Worm (Caenorhabditis elegans) whole organism, dauer: ENCODE data around the gene fbxa-84.

Source experiments
- unc-62 ChIP-seq: sonication (generic microtip); optimal IDR thresholded peaks from 2 replicates; lab custom pipeline; 2017; ENCODE audit warnings: missing biosample characterization, missing genetic modification reagents, missing genetic modification characterization

Gene fbxa-84

ce11 chrV:15182407-15182806 lies at the start of gene fbxa-84:
fbxa-84 (plus strand) TSS chrV:15182440.
- no peak for TF ChIP-seq unc-62 (GFP tag; lab: Kevin White, UChicago)

- no peak for TF ChIP-seq unc-62 (GFP tag; lab: Kevin White, UChicago)
Observed at ce11 chrV:15133812-15134211, 48.4 kb upstream of the fbxa-84 start.

- TF ChIP-seq unc-62 (GFP tag; lab: Kevin White, UChicago), result no peak
Observed at ce11 chrV:15136772-15137171, 45.5 kb upstream of the fbxa-84 start, which contains the start of gene aipl-1. aipl-1 (minus strand) TSS chrV:15136801.

ce11 chrV:15139811-15140210 lies 42.4 kb upstream of the fbxa-84 start:
- TF ChIP-seq unc-62 (GFP tag; lab: Kevin White, UChicago), result no peak

- no peak for TF ChIP-seq unc-62 (GFP tag; lab: Kevin White, UChicago)
Observed at ce11 chrV:15140247-15140646, 42.0 kb upstream of the fbxa-84 start, which contains the start of gene K08F9.3. K08F9.3 (plus strand) TSS chrV:15140547.

- no peak for TF ChIP-seq unc-62 (GFP tag; lab: Kevin White, UChicago)
Observed at ce11 chrV:15143285-15143684, 39.0 kb upstream of the fbxa-84 start, which contains the start of gene K08F9.1. K08F9.1 (minus strand) TSS chrV:15143385.

- TF ChIP-seq unc-62 (GFP tag; lab: Kevin White, UChicago), result no peak
Observed at ce11 chrV:15143798-15144197, 38.4 kb upstream of the fbxa-84 start, which contains the start of gene K08F9.4. K08F9.4 (plus strand) TSS chrV:15144019.

- TF ChIP-seq unc-62 (GFP tag; lab: Kevin White, UChicago), result no peak
Observed at ce11 chrV:15147776-15148175, 34.5 kb upstream of the fbxa-84 start, which contains the start of gene T09F5.20. T09F5.20 (minus strand) TSS chrV:15147876.

ce11 chrV:15148800-15149199 lies 33.4 kb upstream of the fbxa-84 start, which contains the start of gene T09F5.1:
T09F5.1 (plus strand) TSS chrV:15149100.
- no peak for TF ChIP-seq unc-62 (GFP tag; lab: Kevin White, UChicago)

- TF ChIP-seq unc-62 (GFP tag; lab: Kevin White, UChicago), result no peak
Observed at ce11 chrV:15150176-15150575, 32.1 kb upstream of the fbxa-84 start.

- no peak for TF ChIP-seq unc-62 (GFP tag; lab: Kevin White, UChicago)
Observed at ce11 chrV:15150661-15151060, 31.6 kb upstream of the fbxa-84 start, which contains the start of gene T09F5.2. T09F5.2 (plus strand) TSS chrV:15150961.

- no peak for TF ChIP-seq unc-62 (GFP tag; lab: Kevin White, UChicago)
Observed at ce11 chrV:15152010-15152409, 30.2 kb upstream of the fbxa-84 start.

ce11 chrV:15153277-15153676 lies 29.0 kb upstream of the fbxa-84 start, which contains the start of gene srh-55:
srh-55 (plus strand) TSS chrV:15153577.
- TF ChIP-seq unc-62 (GFP tag; lab: Kevin White, UChicago), result no peak

- no peak for TF ChIP-seq unc-62 (GFP tag; lab: Kevin White, UChicago)
Observed at ce11 chrV:15156504-15156903, 25.7 kb upstream of the fbxa-84 start.

- TF ChIP-seq unc-62 (GFP tag; lab: Kevin White, UChicago), result no peak
Observed at ce11 chrV:15158691-15159090, 23.5 kb upstream of the fbxa-84 start, which contains the start of gene str-45. str-45 (plus strand) TSS chrV:15158991.

ce11 chrV:15162697-15163096 lies 19.5 kb upstream of the fbxa-84 start, which contains the start of gene srz-11:
srz-11 (plus strand) TSS chrV:15163082.
- TF ChIP-seq unc-62 (GFP tag; lab: Kevin White, UChicago), result no peak

- no peak for TF ChIP-seq unc-62 (GFP tag; lab: Kevin White, UChicago)
Observed at ce11 chrV:15175459-15175858, 6.8 kb upstream of the fbxa-84 start, which contains the start of gene clec-47. clec-47 (plus strand) TSS chrV:15175759.
